Worm (Caenorhabditis elegans) whole organism, early embryonic: ENCODE data around the gene C50F4.9.

ENCODE experiments used
- aly-1 ChIP-seq: sonication (generic microtip); optimal IDR thresholded peaks from 2 replicates; lab custom pipeline; 2016; ENCODE audit warnings: missing genetic modification characterization, missing compliant biosample characterization
- ama-1 ChIP-seq: fragments of 150-350 bp; optimal IDR thresholded peaks from 2 replicates; lab custom pipeline; 2014
- flt-1 ChIP-seq: fragments of 200-800 bp; sonication (Bioruptor generic); IDR thresholded peaks from 2 replicates; pipeline ENCODE4 v1.3.6; 2022; ENCODE audit warnings: missing genetic modification characterization, missing compliant biosample characterization
- tra-4 ChIP-seq: sonication (generic microtip); optimal IDR thresholded peaks from 2 replicates; lab custom pipeline; 2017; ENCODE audit warnings: missing genetic modification characterization, missing compliant biosample characterization

ce11 chrV:9531477-9531876 lies 7.5 kb upstream of the C50F4.9 start, which contains the start of the genes C50F4.10 and pfk-1.2:
- TF ChIP-seq flt-1 (GFP tag; lab: Robert Waterston, UW): no peak
- TF ChIP-seq tra-4 (tag; lab: Kevin White, UChicago): no peak
- TF ChIP-seq ama-1 (lab: Kevin White, UChicago): no peak
- no peak for TF ChIP-seq aly-1 (tag; lab: Kevin White, UChicago)
